Fruit fly (Drosophila melanogaster): ENCODE data around the gene ey.
A peak's percentile ranks its signal among the peaks of the same experiment; 100 is the strongest.

Gene ey

dm6 chr4:670905-671419 lies 26.5 kb upstream of the ey start, which contains the start of gene CG11360 (continued):
- TF ChIP-seq CG10321 (GFP tag; IDR thresholded peaks at IDR 0.05) (no peak), mam (GFP tag; optimal IDR thresholded peaks at IDR 0.05) (no peak), abd-A (tag; optimal IDR thresholded peaks at IDR 0.05) (no peak), CG34422 (GFP tag; IDR thresholded peaks at IDR 0.05) (peak; percentile 86; the same call in 2 of the 3 replicates), Opbp (GFP tag; IDR thresholded peaks at IDR 0.05; ENCODE audit: partially characterized antibody) (no peak; the same call in 1 of the 3 replicates), HLH54F (GFP tag; optimal IDR thresholded peaks at IDR 0.05) (no peak), Hand (GFP tag; optimal IDR thresholded peaks at IDR 0.05) (no peak), unc-4 (GFP tag; IDR thresholded peaks at IDR 0.05; ENCODE audit: partially characterized antibody) (peak; percentile 30; the same call in 1 of the 2 replicates), HHEX (GFP tag; optimal IDR thresholded peaks at IDR 0.05) (no peak), vnd (GFP tag; IDR thresholded peaks at IDR 0.05; ENCODE audit: partially characterized antibody) (peak; percentile 45; the same call in 1 of the 3 replicates), CG11456 (GFP tag; IDR thresholded peaks at IDR 0.05) (no peak), pzg (GFP tag; optimal IDR thresholded peaks at IDR 0.05) (peak; percentile 73), CG30020 (tag; optimal IDR thresholded peaks at IDR 0.05) (peak; percentile 99), HLHmδ (GFP tag; optimal IDR thresholded peaks at IDR 0.05) (no peak), Fer3 (tag; optimal IDR thresholded peaks at IDR 0.05) (peak; percentile 4), jumu (GFP tag; optimal IDR thresholded peaks at IDR 0.05) (no peak), Med (GFP tag) (peak; percentile 81), CG43689 (GFP tag; IDR thresholded peaks at IDR 0.05) (no peak), fu2 (GFP tag; optimal IDR thresholded peaks at IDR 0.05) (peak; percentile 31), Rfx (GFP tag; IDR thresholded peaks at IDR 0.05) (no peak), HLH3B (GFP tag; IDR thresholded peaks at IDR 0.05) (no peak), CG4360 (GFP tag; IDR thresholded peaks at IDR 0.05) (no peak), Jarid2 (GFP tag; optimal IDR thresholded peaks at IDR 0.05) (no peak), NfI (GFP tag; optimal IDR thresholded peaks at IDR 0.05) (no peak), sob (GFP tag; IDR thresholded peaks at IDR 0.05) (0 out of 2 replicates have a peak, but pooled peaks have one; percentile 12), ATbp (GFP tag; optimal IDR thresholded peaks at IDR 0.05) (no peak), zen2 (GFP tag; IDR thresholded peaks at IDR 0.05; ENCODE audit: partially characterized antibody) (no peak), Ets97D (GFP tag; optimal IDR thresholded peaks at IDR 0.05) (peak; percentile 25), repo (GFP tag; optimal IDR thresholded peaks at IDR 0.05) (no peak), maf-S (GFP tag; optimal IDR thresholded peaks at IDR 0.05) (no peak), Hr3 (GFP tag; optimal IDR thresholded peaks at IDR 0.05) (no peak), CG7987 (GFP tag; optimal IDR thresholded peaks at IDR 0.05) (no peak), CG12236 (GFP tag; optimal IDR thresholded peaks at IDR 0.05) (no peak), CG2678 (tag; optimal IDR thresholded peaks at IDR 0.05) (no peak), amos (GFP tag; IDR thresholded peaks at IDR 0.05; ENCODE audit: partially characterized antibody) (no peak; the same call in 1 of the 2 replicates), vvl (GFP tag; IDR thresholded peaks at IDR 0.05) (no peak), CG17361 (GFP tag; IDR thresholded peaks at IDR 0.05) (0 out of 3 replicates have a peak, but pooled peaks have one; percentile 38), row (GFP tag; IDR thresholded peaks at IDR 0.05) (peak; percentile 83), B-H2 (GFP tag; optimal IDR thresholded peaks at IDR 0.05) (no peak), Usf (GFP tag; optimal IDR thresholded peaks at IDR 0.05) (no peak), HLH4C (GFP tag; IDR thresholded peaks at IDR 0.05; ENCODE audit: partially characterized antibody) (no peak), ac (GFP tag; optimal IDR thresholded peaks at IDR 0.05) (no peak), D19B (GFP tag; optimal IDR thresholded peaks at IDR 0.05) (no peak), CG42726 (GFP tag; IDR thresholded peaks at IDR 0.05; ENCODE audit: partially characterized antibody) (no peak), da (GFP tag; optimal IDR thresholded peaks at IDR 0.05) (no peak), trh (GFP tag; optimal IDR thresholded peaks at IDR 0.05) (no peak), prd (optimal IDR thresholded peaks at IDR 0.05) (no peak), prd (GFP tag; IDR thresholded peaks at IDR 0.05) (no peak), CG12659 (GFP tag; optimal IDR thresholded peaks at IDR 0.05) (peak; percentile 31), lilli (GFP tag; optimal IDR thresholded peaks at IDR 0.05) (peak; percentile 3), Hr39 (optimal IDR thresholded peaks at IDR 0.05) (no peak)
